Worm (Caenorhabditis elegans) whole organism, young adult: Measurements from ENCODE around the gene gpd-2.

ENCODE experiments used
- F55B11.4 ChIP-seq: sonication (generic microtip); optimal IDR thresholded peaks from 2 replicates; lab custom pipeline; 2016; ENCODE audit warnings: missing compliant biosample characterization, missing genetic modification characterization, borderline replicate concordance; ENCODE audit not compliant: insufficient read depth
- atf-7 ChIP-seq: sonication (generic microtip); optimal IDR thresholded peaks from 2 replicates; lab custom pipeline; 2017; ENCODE audit warnings: mild to moderate bottlenecking, missing genetic modification characterization, missing compliant biosample characterization
- ceh-58 ChIP-seq: fragments of 200-800 bp; sonication (Bioruptor generic); IDR thresholded peaks from 2 replicates; pipeline ENCODE4 v1.3.6; 2022; ENCODE audit warnings: missing genetic modification characterization, missing compliant biosample characterization
- dpl-1 ChIP-seq: fragments of 150-350 bp; optimal IDR thresholded peaks from 2 replicates; lab custom pipeline; 2014; ENCODE audit warnings: missing biosample characterization, missing genetic modification reagents, missing genetic modification characterization
- nfya-1 ChIP-seq: sonication (generic microtip); optimal IDR thresholded peaks from 2 replicates; lab custom pipeline; 2017; ENCODE audit warnings: antibody characterized with exemption, missing compliant biosample characterization, missing genetic modification characterization, borderline replicate concordance; ENCODE audit not compliant: insufficient read depth
- pha-4 ChIP-seq: fragments of 150-350 bp; sonication (generic microtip); optimal IDR thresholded peaks from 2 replicates; lab custom pipeline; 2014; ENCODE audit warnings: missing biosample characterization, missing genetic modification reagents, missing genetic modification characterization
- snpc-4 ChIP-seq, 5 experiments: fragments of 150-350 bp in 1 of 5; sonication (generic microtip) in 4 of 5; optimal IDR thresholded peaks; 2 replicates each; lab custom pipeline; 2014 to 2018; ENCODE audit warnings: missing genetic modification characterization in 5 of 5, missing biosample characterization in 3 of 5, antibody characterized with exemption in 2 of 5, mild to moderate bottlenecking in 2 of 5, missing compliant biosample characterization in 2 of 5, missing genotype in 2 of 5, moderate library complexity in 2 of 5, missing genetic modification reagents in 1 of 5
- unc-130 ChIP-seq: sonication (generic microtip); optimal IDR thresholded peaks from 2 replicates; lab custom pipeline; 2016; ENCODE audit warnings: missing genetic modification reagents, missing genetic modification characterization, missing compliant biosample characterization
- unc-62 ChIP-seq: fragments of 150-350 bp; optimal IDR thresholded peaks from 2 replicates; lab custom pipeline; 2014; ENCODE audit warnings: missing biosample characterization, missing genetic modification reagents, missing genetic modification characterization
- ztf-3 ChIP-seq: fragments of 200-800 bp; sonication (Bioruptor generic); optimal IDR thresholded peaks from 2 replicates; lab custom pipeline; 2018; ENCODE audit warnings: mild to moderate bottlenecking, missing genetic modification characterization, missing compliant biosample characterization

- no peak for TF ChIP-seq ztf-3 (GFP tag; lab: Kevin White, UChicago)
- TF ChIP-seq unc-62 (GFP tag; lab: Kevin White, UChicago): no peak
- no peak for TF ChIP-seq unc-130 (GFP tag; lab: Kevin White, UChicago)
- TF ChIP-seq nfya-1 (tag; lab: Kevin White, UChicago): no peak
- TF ChIP-seq F55B11.4 (tag; lab: Kevin White, UChicago): no peak
- peak; percentile 33 for TF ChIP-seq atf-7 (tag; lab: Kevin White, UChicago)
- no peak for TF ChIP-seq pha-4 (tag; lab: Kevin White, UChicago)
- TF ChIP-seq dpl-1 (GFP tag; lab: Kevin White, UChicago): no peak
- no peak for TF ChIP-seq ceh-58 (GFP tag; lab: Robert Waterston, UW)
- no peak for TF ChIP-seq snpc-4 (GFP tag; optimal IDR thresholded peaks at IDR 0.05; lab: Kevin White, UChicago)
- no peak for TF ChIP-seq snpc-4 (tag; optimal IDR thresholded peaks at IDR 0.05; lab: Kevin White, UChicago)
Measured at ce11 chrX:3115134-3116032, 894 bp upstream of the gpd-2 start.
